Fruit fly (Drosophila melanogaster): ENCODE measurements around the gene Zn72D.

The Zn72D gene

dm6 chr3L:16112069-16112820 is at the start of gene Zn72D:
Gene Zn72D, minus strand, starts transcription at chr3L:16112626.
- TF ChIP-seq noc (tag; optimal IDR thresholded peaks at IDR 0.05): no peak

- peak; percentile 86 for TF ChIP-seq noc (tag; optimal IDR thresholded peaks at IDR 0.05)
These were observed 49.6 kb upstream of the Zn72D start for dm6 chr3L:16161847-16162556.

- TF ChIP-seq noc (tag; optimal IDR thresholded peaks at IDR 0.05): no peak
These were observed 48.7 kb upstream of the Zn72D start for dm6 chr3L:16161131-16161530.

- TF ChIP-seq noc (tag; optimal IDR thresholded peaks at IDR 0.05): peak; percentile 95
These were observed 48.1 kb upstream of the Zn72D start for dm6 chr3L:16160420-16161069.

- peak; percentile 91 for TF ChIP-seq noc (tag; optimal IDR thresholded peaks at IDR 0.05)
These were observed 47.6 kb upstream of the Zn72D start for dm6 chr3L:16160073-16160398.

dm6 chr3L:16159161-16160072 is 47.0 kb upstream of the Zn72D start:
- TF ChIP-seq noc (tag; optimal IDR thresholded peaks at IDR 0.05): peak; percentile 54

dm6 chr3L:16158322-16158721 is 45.9 kb upstream of the Zn72D start:
- TF ChIP-seq noc (tag; optimal IDR thresholded peaks at IDR 0.05): no peak

dm6 chr3L:16157251-16158190 is 45.1 kb upstream of the Zn72D start:
- no peak for TF ChIP-seq noc (tag; optimal IDR thresholded peaks at IDR 0.05)

- no peak for TF ChIP-seq noc (tag; optimal IDR thresholded peaks at IDR 0.05)
These were observed 44.4 kb upstream of the Zn72D start for dm6 chr3L:16156788-16157208.

dm6 chr3L:16155547-16155946 is 43.1 kb upstream of the Zn72D start:
- no peak for TF ChIP-seq noc (tag; optimal IDR thresholded peaks at IDR 0.05)

- TF ChIP-seq noc (tag; optimal IDR thresholded peaks at IDR 0.05): no peak
These were observed 41.2 kb upstream of the Zn72D start for dm6 chr3L:16153650-16154049.

- no peak for TF ChIP-seq noc (tag; optimal IDR thresholded peaks at IDR 0.05)
These were observed 40.7 kb upstream of the Zn72D start for dm6 chr3L:16153089-16153488.

- TF ChIP-seq noc (tag; optimal IDR thresholded peaks at IDR 0.05): no peak
These were observed 39.3 kb upstream of the Zn72D start for dm6 chr3L:16151742-16152141.

- TF ChIP-seq noc (tag; optimal IDR thresholded peaks at IDR 0.05): no peak
These were observed 38.6 kb upstream of the Zn72D start for dm6 chr3L:16150850-16151515.

Data from whole organism, larva.